Fruit fly (Drosophila melanogaster): ENCODE data around the gene CG10561.

The CG10561 gene

dm6 chr2L:19108377-19108876, 5.8 kb upstream of the CG10561 start, which contains the start of gene Lim3 (continued):
- TF ChIP-seq Bgb (GFP tag; IDR thresholded peaks at IDR 0.05; ENCODE audit: partially characterized antibody) (peak; percentile 25; the same call in 1 of the 2 replicates), CG13894 (tag; optimal IDR thresholded peaks at IDR 0.05) (peak; percentile 66), seq (GFP tag; IDR thresholded peaks at IDR 0.05) (peak; percentile 45; the same call in 1 of the 2 replicates), abd-A (tag; optimal IDR thresholded peaks at IDR 0.05) (peak; percentile 67), ci (GFP tag; IDR thresholded peaks at IDR 0.05) (peak; percentile 66; the same call in 1 of the 3 replicates), CG6791 (GFP tag; IDR thresholded peaks at IDR 0.05; ENCODE audit: partially characterized antibody) (0 out of 3 replicates have a peak, but pooled peaks have one; percentile 5), bowl (GFP tag; IDR thresholded peaks at IDR 0.05) (peak; percentile 20; the same call in 1 of the 2 replicates), Lim3 (GFP tag; IDR thresholded peaks at IDR 0.05) (0 out of 2 replicates have a peak, but pooled peaks have one; percentile 14), CG6254 (GFP tag; optimal IDR thresholded peaks at IDR 0.05) (peak; percentile 99), Adf1 (GFP tag; IDR thresholded peaks at IDR 0.05) (peak; percentile 68), Hey (tag; optimal IDR thresholded peaks at IDR 0.05) (peak; percentile 88), onecut (GFP tag; IDR thresholded peaks at IDR 0.05) (peak; percentile 11; the same call in 1 of the 2 replicates), sima (GFP tag; optimal IDR thresholded peaks at IDR 0.05) (no peak), insv (GFP tag; optimal IDR thresholded peaks at IDR 0.05) (no peak), lab (GFP tag; optimal IDR thresholded peaks at IDR 0.05) (peak; percentile 34), kah (GFP tag; optimal IDR thresholded peaks at IDR 0.05) (no peak), CG32772 (GFP tag; IDR thresholded peaks at IDR 0.05) (0 out of 2 replicates have a peak, but pooled peaks have one; percentile 19)

dm6 chr2L:19109625-19110204, 4.5 kb upstream of the CG10561 start, which contains the start of gene amd:
TSS of gene amd (plus strand) at chr2L:19110154.
- TF ChIP-seq sd (tag; optimal IDR thresholded peaks at IDR 0.05), result peak; percentile 29
- no peak for TF ChIP-seq Tbp (GFP tag; optimal IDR thresholded peaks at IDR 0.05)
- no peak for TF ChIP-seq HHEX (GFP tag; optimal IDR thresholded peaks at IDR 0.05)
- peak in 1 of 2 experiments; percentile 77 for TF ChIP-seq Eip74EF (GFP tag; optimal IDR thresholded peaks at IDR 0.05)
- TF ChIP-seq vvl (GFP tag; IDR thresholded peaks at IDR 0.05), result peak; percentile 46; the same call in 1 of the 2 replicates
- TF ChIP-seq abd-A (tag; optimal IDR thresholded peaks at IDR 0.05), result peak; percentile 72
- no peak for TF ChIP-seq btn (GFP tag; optimal IDR thresholded peaks at IDR 0.05)
- TF ChIP-seq Awh (GFP tag; IDR thresholded peaks at IDR 0.05), result peak; percentile 66; the same call in 1 of the 2 replicates
- peak; percentile 10 for TF ChIP-seq CG15269 (tag; optimal IDR thresholded peaks at IDR 0.05)
- peak; percentile 49 for TF ChIP-seq grn (GFP tag; optimal IDR thresholded peaks at IDR 0.05)
- TF ChIP-seq Pdp1 (GFP tag; optimal IDR thresholded peaks at IDR 0.05), result peak in 1 of 2 experiments; percentile 53

dm6 chr2L:19111137-19111536, 3.1 kb upstream of the CG10561 start:
- no peak for TF ChIP-seq da (GFP tag; optimal IDR thresholded peaks at IDR 0.05)
- TF ChIP-seq sens-2 (GFP tag; IDR thresholded peaks at IDR 0.05), result no peak
- TF ChIP-seq CrebB (tag; optimal IDR thresholded peaks at IDR 0.05), result no peak
- TF ChIP-seq sd (tag; optimal IDR thresholded peaks at IDR 0.05), result peak; percentile 29
- TF ChIP-seq CG12219 (GFP tag; optimal IDR thresholded peaks at IDR 0.05), result no peak
- TF ChIP-seq CG18619 (GFP tag; optimal IDR thresholded peaks at IDR 0.05), result no peak
- no peak for TF ChIP-seq Vsx1 (GFP tag; optimal IDR thresholded peaks at IDR 0.05)
- no peak for TF ChIP-seq sisA (GFP tag; IDR thresholded peaks at IDR 0.05)
- TF ChIP-seq Dbx (GFP tag; IDR thresholded peaks at IDR 0.05), result no peak
- no peak for TF ChIP-seq dmrt99B (tag; optimal IDR thresholded peaks at IDR 0.05)
- no peak for TF ChIP-seq CG8281 (tag; optimal IDR thresholded peaks at IDR 0.05)
- no peak for TF ChIP-seq Antp (GFP tag; optimal IDR thresholded peaks at IDR 0.05)
- TF ChIP-seq CG6654 (GFP tag; optimal IDR thresholded peaks at IDR 0.05), result no peak
- peak; percentile 42 for TF ChIP-seq grn (GFP tag; optimal IDR thresholded peaks at IDR 0.05)
- TF ChIP-seq sima (GFP tag; optimal IDR thresholded peaks at IDR 0.05), result no peak
- TF ChIP-seq CG7963 (GFP tag; IDR thresholded peaks at IDR 0.05; ENCODE audit: partially characterized antibody), result no peak
- no peak for TF ChIP-seq ranshi (GFP tag; IDR thresholded peaks at IDR 0.05)
- no peak for TF ChIP-seq CG8478 (optimal IDR thresholded peaks at IDR 0.05)
- no peak for TF ChIP-seq CG11398 (GFP tag; optimal IDR thresholded peaks at IDR 0.05)
- no peak for TF ChIP-seq peb (GFP tag; IDR thresholded peaks at IDR 0.05)
- TF ChIP-seq Trl (optimal IDR thresholded peaks at IDR 0.05), result peak in 1 of 2 experiments; percentile 18
- TF ChIP-seq Trl (GFP tag; optimal IDR thresholded peaks at IDR 0.05), result no peak
- no peak for TF ChIP-seq Mrtf (GFP tag; IDR thresholded peaks at IDR 0.05)

Measured in whole organism, embryonic.